Fruit fly (Drosophila melanogaster) whole organism, prepupa: ENCODE measurements around the gene Nrg.

ENCODE experiments used
- CG6163 ChIP-seq: fragments of 200-800 bp; sonication (Bioruptor generic); IDR thresholded peaks from 3 replicates; pipeline ENCODE4 v1.3.6; 2022; ENCODE audit warnings: missing biosample characterization, missing genetic modification characterization
- CG8119 ChIP-seq: fragments of 200-800 bp; sonication (Bioruptor generic); IDR thresholded peaks from 3 replicates; pipeline ENCODE4 v1.3.6; 2022; ENCODE audit warnings: missing biosample characterization, missing genetic modification characterization
- Ets96B ChIP-seq: fragments of 200-800 bp; optimal IDR thresholded peaks from 2 replicates; lab custom pipeline; 2019; ENCODE audit warnings: missing biosample characterization, mild to moderate bottlenecking, missing genetic modification characterization, moderate library complexity
- Lpt ChIP-seq: fragments of 200-800 bp; sonication (Bioruptor generic); optimal IDR thresholded peaks from 3 replicates; lab custom pipeline; 2016; ENCODE audit warnings: missing biosample characterization, missing genetic modification characterization
- pdm3 ChIP-seq: fragments of 200-800 bp; sonication (Bioruptor generic); optimal IDR thresholded peaks from 3 replicates; lab custom pipeline; 2016; ENCODE audit warnings: missing biosample characterization, missing genetic modification characterization
- vri ChIP-seq: fragments of 200-800 bp; sonication (Bioruptor generic); optimal IDR thresholded peaks from 3 replicates; lab custom pipeline; 2016; ENCODE audit warnings: missing biosample characterization, mild to moderate bottlenecking, missing genetic modification characterization

DNA sequence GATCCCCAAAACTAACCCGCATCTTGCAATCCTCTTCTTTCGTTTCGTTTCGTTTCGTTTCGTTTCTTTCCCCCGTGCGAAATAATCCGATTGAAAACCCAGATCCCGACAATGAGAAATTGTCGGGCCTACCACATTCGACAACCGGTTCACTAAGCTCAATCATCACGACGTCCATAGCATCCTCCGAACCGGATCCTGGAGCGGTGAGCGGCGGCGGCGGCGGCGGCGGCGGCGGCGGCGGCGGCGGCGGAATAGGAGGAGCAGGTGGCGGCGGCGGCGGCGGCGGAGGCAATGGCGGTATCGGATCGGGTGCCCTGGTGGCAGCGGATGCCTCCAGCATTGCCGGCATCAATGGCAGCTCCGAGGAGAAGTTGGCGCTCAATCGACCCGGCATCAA is 4.9 kb upstream of the Nrg start:
- TF ChIP-seq CG8119 (GFP tag; lab: Robert Waterston, UW) (no peak), vri (GFP tag; lab: Kevin White, UChicago) (no peak), pdm3 (no peak), Ets96B (tag; lab: Kevin White, UChicago) (no peak), Lpt (no peak), CG6163 (GFP tag; lab: Robert Waterston, UW) (no peak)
